Fruit fly (Drosophila melanogaster) whole organism, prepupa: ENCODE measurements around the gene CG13794.

ENCODE experiments used
- CG16779 ChIP-seq: fragments of 200-800 bp; sonication (Bioruptor generic); optimal IDR thresholded peaks from 3 replicates; lab custom pipeline; 2017; ENCODE audit warnings: missing biosample characterization, mild to moderate bottlenecking, missing genetic modification characterization
- CG32006 ChIP-seq: fragments of 200-800 bp; sonication (Bioruptor generic); optimal IDR thresholded peaks from 3 replicates; lab custom pipeline; 2017; ENCODE audit warnings: missing biosample characterization, mild to moderate bottlenecking, missing genetic modification characterization
- CG8119 ChIP-seq: fragments of 200-800 bp; sonication (Bioruptor generic); IDR thresholded peaks from 3 replicates; pipeline ENCODE4 v1.3.6; 2022; ENCODE audit warnings: missing biosample characterization, missing genetic modification characterization
- Lpt ChIP-seq: fragments of 200-800 bp; sonication (Bioruptor generic); optimal IDR thresholded peaks from 3 replicates; lab custom pipeline; 2016; ENCODE audit warnings: missing biosample characterization, missing genetic modification characterization
- OdsH ChIP-seq: fragments of 200-800 bp; sonication (Bioruptor generic); optimal IDR thresholded peaks from 3 replicates; lab custom pipeline; 2016; ENCODE audit warnings: missing biosample characterization, missing genetic modification characterization
- dac ChIP-seq: fragments of 200-800 bp; sonication (Bioruptor generic); optimal IDR thresholded peaks from 2 replicates; lab custom pipeline; 2017; ENCODE audit warnings: missing biosample characterization, mild to moderate bottlenecking, missing genetic modification characterization

DNA sequence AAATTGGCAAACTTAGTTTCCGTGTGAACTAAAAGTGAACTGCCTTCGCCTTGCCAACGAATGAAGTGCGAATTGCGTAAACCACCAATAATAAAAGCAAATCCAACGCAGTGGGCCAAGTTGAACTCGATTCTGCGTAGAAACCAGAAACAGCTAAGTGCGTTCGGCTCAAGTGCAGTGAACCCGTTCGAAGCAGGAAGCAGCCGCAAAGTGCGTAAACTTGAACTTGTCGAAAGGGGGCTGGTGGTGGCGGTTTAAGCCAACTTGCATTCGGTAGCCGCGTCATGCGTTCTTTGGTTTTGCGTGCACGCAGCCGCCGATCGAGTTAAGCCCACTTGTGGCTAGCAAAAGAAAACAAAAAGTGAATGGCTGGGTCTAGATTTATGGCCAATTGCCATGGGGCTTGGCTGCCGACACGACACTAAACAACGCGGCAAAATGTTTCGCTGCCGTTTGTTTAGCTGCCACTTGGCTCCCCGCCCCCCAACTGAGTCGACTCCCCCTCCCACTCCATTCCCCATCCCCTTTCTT lies 28.1 kb upstream of the CG13794 start:
- TF ChIP-seq OdsH (GFP tag; lab: Kevin White, UChicago), result no peak
- TF ChIP-seq CG32006 (GFP tag; lab: Kevin White, UChicago), result no peak
- TF ChIP-seq CG8119 (GFP tag; lab: Robert Waterston, UW), result no peak
- no peak for TF ChIP-seq Lpt (GFP tag; lab: Kevin White, UChicago)
- TF ChIP-seq CG16779 (tag; lab: Kevin White, UChicago), result no peak
- no peak for TF ChIP-seq dac (GFP tag; lab: Kevin White, UChicago)
